Fruit fly (Drosophila melanogaster): ENCODE measurements around the gene CG13926.

CG13926 gene

DNA sequence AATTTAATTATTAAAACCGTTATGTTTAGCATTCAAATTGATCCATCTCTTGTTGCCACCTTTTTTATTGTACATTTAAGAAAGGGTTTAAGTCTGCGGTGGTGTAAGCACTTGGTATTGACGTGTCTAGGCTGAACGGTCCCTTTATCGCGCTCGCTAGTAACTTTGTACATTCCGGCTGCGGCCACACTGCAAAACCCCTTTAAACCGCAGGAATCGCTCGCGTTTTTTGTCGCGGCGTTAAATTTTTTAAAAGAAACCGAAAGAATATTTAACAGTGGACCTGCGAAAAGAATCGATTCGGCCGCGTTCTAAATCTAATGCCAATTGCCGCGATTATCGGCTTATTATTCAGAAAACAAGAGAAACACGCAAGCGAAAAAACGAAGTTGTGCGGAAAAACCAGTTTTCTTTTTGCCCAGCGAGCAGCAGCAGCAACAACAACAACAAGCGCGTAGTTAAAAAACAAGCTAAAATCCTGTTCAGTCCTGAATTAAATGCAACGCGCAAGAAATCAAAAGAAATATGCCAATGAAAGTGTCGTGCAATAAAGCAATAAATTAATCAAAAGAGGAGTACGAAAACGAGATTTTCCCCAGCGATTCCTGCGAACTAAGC lies 41.4 kb downstream of the CG13926 start, which contains the start of gene CG13917 (continued):
- peak; percentile 48 for TF ChIP-seq CG12659 (GFP tag; optimal IDR thresholded peaks at IDR 0.05)
- TF ChIP-seq Ets97D (GFP tag; optimal IDR thresholded peaks at IDR 0.05), result peak; percentile 95
- peak; percentile 45 for TF ChIP-seq CG4617 (GFP tag; optimal IDR thresholded peaks at IDR 0.05; ENCODE audit: borderline replicate concordance)
- TF ChIP-seq crc (GFP tag; optimal IDR thresholded peaks at IDR 0.05), result no peak
- TF ChIP-seq Scr (GFP tag; IDR thresholded peaks at IDR 0.05; ENCODE audit: partially characterized antibody), result 0 out of 2 replicates have a peak, but pooled peaks have one; percentile 19
- no peak for TF ChIP-seq Doc2 (GFP tag; IDR thresholded peaks at IDR 0.05)
- TF ChIP-seq CG17802 (tag; optimal IDR thresholded peaks at IDR 0.05), result no peak
- no peak for TF ChIP-seq CG7963 (GFP tag; IDR thresholded peaks at IDR 0.05; ENCODE audit: partially characterized antibody)
- TF ChIP-seq CG3407 (GFP tag; optimal IDR thresholded peaks at IDR 0.05), result no peak
- peak; percentile 40 for TF ChIP-seq Dek (tag; optimal IDR thresholded peaks at IDR 0.05)
- TF ChIP-seq al (GFP tag; IDR thresholded peaks at IDR 0.05), result no peak
- peak; percentile 21 for TF ChIP-seq Deaf1 (tag; optimal IDR thresholded peaks at IDR 0.05)
- TF ChIP-seq stwl (tag; optimal IDR thresholded peaks at IDR 0.05), result peak; percentile 70
- TF ChIP-seq lab (GFP tag; optimal IDR thresholded peaks at IDR 0.05), result peak; percentile 21

DNA sequence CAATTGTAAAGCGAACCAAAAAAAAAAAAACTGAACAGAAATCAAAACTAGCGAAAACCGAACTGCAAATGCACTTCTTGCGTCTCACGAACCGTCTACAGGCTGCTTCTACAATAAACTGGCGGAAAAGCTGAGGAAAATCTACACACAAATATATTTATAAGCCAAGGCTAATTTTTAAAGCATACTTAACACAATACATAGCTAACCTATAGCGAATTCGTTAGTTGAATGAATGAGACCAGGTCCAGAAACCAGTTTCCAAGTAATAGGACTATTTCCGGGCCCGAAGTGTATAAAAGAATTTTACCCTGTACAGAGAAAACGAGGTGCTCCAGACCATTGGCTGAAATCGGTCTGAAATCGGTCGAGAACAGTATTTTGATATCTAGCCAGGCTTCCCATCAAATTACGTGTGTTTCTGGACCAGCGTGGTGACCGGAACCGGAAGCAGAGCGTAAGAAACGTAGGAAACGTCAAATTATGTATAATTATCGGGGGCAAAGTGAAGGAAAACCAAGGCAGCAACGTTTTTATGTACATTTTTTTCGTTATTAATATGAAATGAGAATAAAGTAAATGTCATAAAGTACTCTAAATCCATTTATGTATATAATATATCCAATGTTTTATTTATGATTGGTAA lies 42.1 kb downstream of the CG13926 start:
- TF ChIP-seq br (optimal IDR thresholded peaks at IDR 0.05) (no peak), H2.0 (GFP tag; IDR thresholded peaks at IDR 0.05) (no peak), z (GFP tag; IDR thresholded peaks at IDR 0.05) (0 out of 3 replicates have a peak, but pooled peaks have one; percentile 12), CG13296 (GFP tag; optimal IDR thresholded peaks at IDR 0.05) (peak; percentile 15), HLH3B (GFP tag; IDR thresholded peaks at IDR 0.05) (no peak; the same call in 1 of the 2 replicates), Drgx (GFP tag; IDR thresholded peaks at IDR 0.05) (peak; percentile 19; the same call in 1 of the 2 replicates), CG31441 (GFP tag; IDR thresholded peaks at IDR 0.05) (0 out of 2 replicates have a peak, but pooled peaks have one; percentile 13), CG7271 (tag; optimal IDR thresholded peaks at IDR 0.05) (peak; percentile 18), CG3838 (GFP tag; optimal IDR thresholded peaks at IDR 0.05) (no peak), dm (GFP tag; optimal IDR thresholded peaks at IDR 0.05) (no peak), CG18764 (GFP tag; optimal IDR thresholded peaks at IDR 0.05) (no peak), CG17328 (GFP tag; IDR thresholded peaks at IDR 0.05) (no peak), sob (GFP tag; IDR thresholded peaks at IDR 0.05) (0 out of 2 replicates have a peak, but pooled peaks have one; percentile 17), lilli (GFP tag; optimal IDR thresholded peaks at IDR 0.05) (peak; percentile 7), fd3F (GFP tag; optimal IDR thresholded peaks at IDR 0.05) (no peak), tio (GFP tag; optimal IDR thresholded peaks at IDR 0.05) (no peak), CG9215 (GFP tag; IDR thresholded peaks at IDR 0.05) (no peak), CG6791 (GFP tag; IDR thresholded peaks at IDR 0.05; ENCODE audit: partially characterized antibody) (no peak), zfh1 (GFP tag; IDR thresholded peaks at IDR 0.05) (0 out of 3 replicates have a peak, but pooled peaks have one; percentile 42), Ssrp (tag; optimal IDR thresholded peaks at IDR 0.05) (no peak), Mrtf (GFP tag; IDR thresholded peaks at IDR 0.05) (no peak), CG9437 (GFP tag; optimal IDR thresholded peaks at IDR 0.05) (peak; percentile 27), amos (GFP tag; IDR thresholded peaks at IDR 0.05; ENCODE audit: partially characterized antibody) (no peak), CG18011 (GFP tag; optimal IDR thresholded peaks at IDR 0.05) (no peak), Lpt (GFP tag; optimal IDR thresholded peaks at IDR 0.05) (no peak), CG2116 (GFP tag; optimal IDR thresholded peaks at IDR 0.05) (no peak), exex (tag; optimal IDR thresholded peaks at IDR 0.05) (no peak), C15 (GFP tag; IDR thresholded peaks at IDR 0.05) (no peak), Hmr (GFP tag; optimal IDR thresholded peaks at IDR 0.05) (no peak), Mad (GFP tag; optimal IDR thresholded peaks at IDR 0.05) (no peak), CG17568 (GFP tag; optimal IDR thresholded peaks at IDR 0.05) (peak; percentile 35), bbx (GFP tag; IDR thresholded peaks at IDR 0.05; ENCODE audit: partially characterized antibody) (no peak), Bgb (GFP tag; IDR thresholded peaks at IDR 0.05; ENCODE audit: partially characterized antibody) (no peak), CG10267 (tag; optimal IDR thresholded peaks at IDR 0.05) (no peak)
